Fruit fly (Drosophila melanogaster) whole organism, embryonic: ENCODE measurements around the gene CG7879.

Source experiments
- Ada2b ChIP-seq: fragments of 200-800 bp; sonication (Bioruptor generic); IDR thresholded peaks from 2 replicates; pipeline ENCODE4 v1.3.6; 2022; ENCODE audit warnings: missing biosample characterization, missing genetic modification characterization
- Antp ChIP-seq: fragments of 200-800 bp; sonication (Bioruptor generic); optimal IDR thresholded peaks from 3 replicates; lab custom pipeline; 2016; ENCODE audit warnings: missing biosample characterization, missing genetic modification characterization
- Atf3 ChIP-seq: fragments of 200-800 bp; sonication (Bioruptor generic); optimal IDR thresholded peaks from 3 replicates; lab custom pipeline; 2016; ENCODE audit warnings: missing biosample characterization, missing genetic modification characterization
- Awh ChIP-seq: fragments of 200-800 bp; sonication (Bioruptor generic); IDR thresholded peaks from 2 replicates; pipeline ENCODE4, ENCODE4 v1.3.6; 2022; ENCODE audit warnings: missing biosample characterization, missing genetic modification characterization
- B-H1 ChIP-seq: fragments of 200-800 bp; sonication (Bioruptor generic); IDR thresholded peaks from 3 replicates; pipeline ENCODE4 v1.3.6; 2022; ENCODE audit warnings: missing biosample characterization, missing genetic modification characterization
- BEAF-32 ChIP-seq: fragments of 200-800 bp; sonication (Bioruptor generic); optimal IDR thresholded peaks from 3 replicates; lab custom pipeline; 2017; ENCODE audit warnings: missing biosample characterization, missing genetic modification characterization, mild to moderate bottlenecking, moderate library complexity, missing genetic modification reagents
- Blimp-1 ChIP-seq: fragments of 200-800 bp; sonication (Bioruptor generic); optimal IDR thresholded peaks from 3 replicates; lab custom pipeline; 2018; ENCODE audit warnings: missing biosample characterization, missing genetic modification characterization, mild to moderate bottlenecking, moderate library complexity, missing genetic modification reagents
- CG10267 ChIP-seq: fragments of 200-800 bp; sonication (Bioruptor generic); optimal IDR thresholded peaks from 2 replicates; lab custom pipeline; 2018; ENCODE audit warnings: missing biosample characterization, mild to moderate bottlenecking, missing genetic modification characterization, moderate library complexity
- CG10565 ChIP-seq: fragments of 200-800 bp; sonication (Bioruptor generic); optimal IDR thresholded peaks from 3 replicates; lab custom pipeline; 2016; ENCODE audit warnings: missing biosample characterization, mild to moderate bottlenecking, missing genetic modification characterization
- CG10654 ChIP-seq: fragments of 200-800 bp; sonication (Bioruptor generic); optimal IDR thresholded peaks from 2 replicates; lab custom pipeline; 2016; ENCODE audit warnings: missing biosample characterization, missing genetic modification characterization
- CG11093 ChIP-seq: fragments of 200-800 bp; sonication (Bioruptor generic); IDR thresholded peaks from 3 replicates; pipeline ENCODE4 v1.3.6; 2022; ENCODE audit warnings: missing biosample characterization, missing genetic modification characterization
- CG11456 ChIP-seq: fragments of 200-800 bp; sonication (Bioruptor generic); IDR thresholded peaks from 3 replicates; pipeline ENCODE4 v1.3.6; 2022; ENCODE audit warnings: missing biosample characterization, missing genetic modification characterization
- CG11695 ChIP-seq: fragments of 200-800 bp; sonication (Bioruptor generic); IDR thresholded peaks from 3 replicates; pipeline ENCODE4 v1.3.6; 2022; ENCODE audit warnings: missing biosample characterization, missing genetic modification characterization
- CG12744 ChIP-seq: fragments of 200-800 bp; sonication (Bioruptor generic); optimal IDR thresholded peaks from 2 replicates; lab custom pipeline; 2016; ENCODE audit warnings: missing biosample characterization, missing genetic modification characterization
- CG14710 ChIP-seq: fragments of 200-800 bp; sonication (Bioruptor generic); optimal IDR thresholded peaks from 3 replicates; lab custom pipeline; 2019; ENCODE audit warnings: missing biosample characterization, mild to moderate bottlenecking, missing genetic modification characterization, moderate library complexity
- CG15269 ChIP-seq: fragments of 200-800 bp; sonication (Bioruptor generic); optimal IDR thresholded peaks from 2 replicates; lab custom pipeline; 2018; ENCODE audit warnings: missing biosample characterization, mild to moderate bottlenecking, missing genetic modification characterization, moderate library complexity
- CG15601 ChIP-seq: fragments of 200-800 bp; sonication (Bioruptor generic); optimal IDR thresholded peaks from 3 replicates; lab custom pipeline; 2019; ENCODE audit warnings: missing biosample characterization, mild to moderate bottlenecking, missing genetic modification characterization, moderate library complexity
- CG17359 ChIP-seq: fragments of 200-800 bp; sonication (Bioruptor generic); optimal IDR thresholded peaks from 3 replicates; lab custom pipeline; 2018; ENCODE audit warnings: missing biosample characterization, mild to moderate bottlenecking, missing genetic modification characterization, moderate library complexity
- CG1832 ChIP-seq: fragments of 200-800 bp; sonication (Bioruptor generic); optimal IDR thresholded peaks from 2 replicates; lab custom pipeline; 2017; ENCODE audit warnings: missing biosample characterization, mild to moderate bottlenecking, missing genetic modification characterization, inconsistent platforms
- CG18476 ChIP-seq: fragments of 200-800 bp; sonication (Bioruptor generic); optimal IDR thresholded peaks from 2 replicates; lab custom pipeline; 2016; ENCODE audit warnings: missing biosample characterization, mild to moderate bottlenecking, missing genetic modification characterization
- CG2199 ChIP-seq: fragments of 200-800 bp; sonication (Bioruptor generic); IDR thresholded peaks from 3 replicates; pipeline ENCODE4 v1.3.6; 2022; ENCODE audit warnings: missing biosample characterization, missing genetic modification characterization
- CG3407 ChIP-seq: fragments of 200-800 bp; sonication (Bioruptor generic); optimal IDR thresholded peaks from 2 replicates; lab custom pipeline; 2018; ENCODE audit warnings: missing biosample characterization, mild to moderate bottlenecking, missing genetic modification characterization
- CG4328 ChIP-seq: fragments of 200-800 bp; sonication (Bioruptor generic); optimal IDR thresholded peaks from 3 replicates; lab custom pipeline; 2017; ENCODE audit warnings: missing biosample characterization, missing genetic modification reagents, missing genetic modification characterization
- CG5245 ChIP-seq: fragments of 200-800 bp; sonication (Bioruptor generic); optimal IDR thresholded peaks from 3 replicates; lab custom pipeline; 2016; ENCODE audit warnings: missing biosample characterization, missing genetic modification characterization
- CG6689 ChIP-seq: fragments of 200-800 bp; sonication (Bioruptor generic); IDR thresholded peaks from 2 replicates; pipeline ENCODE4 v1.3.6; 2022; ENCODE audit warnings: missing biosample characterization, missing genetic modification characterization
- CG6765 ChIP-seq: fragments of 200-800 bp; sonication (Bioruptor generic); optimal IDR thresholded peaks from 3 replicates; lab custom pipeline; 2017; ENCODE audit warnings: missing biosample characterization, mild to moderate bottlenecking, missing genetic modification characterization
- CG7372 ChIP-seq: fragments of 200-800 bp; sonication (Bioruptor generic); IDR thresholded peaks from 2 replicates; pipeline ENCODE4 v1.3.6; 2022; ENCODE audit warnings: missing biosample characterization, missing genetic modification characterization
- Camta ChIP-seq: fragments of 200-800 bp; sonication (Bioruptor generic); optimal IDR thresholded peaks from 2 replicates; lab custom pipeline; 2016; ENCODE audit warnings: missing biosample characterization, missing genetic modification characterization
- D ChIP-seq, 2 experiments: fragments of 200-800 bp in 1 of 2; fragments of >200 bp in 1 of 2; sonication (Bioruptor generic) in 1 of 2; optimal IDR thresholded peaks; 2 replicates in 1 of 2; 3 replicates in 1 of 2; lab custom pipeline; 2017; ENCODE audit warnings: mild to moderate bottlenecking in 1 of 2, missing biosample characterization in 1 of 2, missing genetic modification characterization in 1 of 2, missing genetic modification reagents in 1 of 2
- Dbx ChIP-seq: fragments of 200-800 bp; sonication (Bioruptor generic); IDR thresholded peaks from 3 replicates; pipeline ENCODE4 v1.3.6; 2022; ENCODE audit warnings: missing biosample characterization, missing genetic modification characterization
- Fer3 ChIP-seq: fragments of 200-800 bp; sonication (Bioruptor generic); optimal IDR thresholded peaks from 2 replicates; lab custom pipeline; 2018; ENCODE audit warnings: missing biosample characterization, mild to moderate bottlenecking, missing genetic modification characterization, moderate library complexity
- HLH3B ChIP-seq: fragments of 200-800 bp; sonication (Bioruptor generic); IDR thresholded peaks from 2 replicates; pipeline ENCODE4 v1.3.6; 2022; ENCODE audit warnings: missing biosample characterization, missing genetic modification characterization
- Jarid2 ChIP-seq: fragments of 200-800 bp; sonication (Bioruptor generic); optimal IDR thresholded peaks from 3 replicates; lab custom pipeline; 2017; ENCODE audit warnings: mild to moderate bottlenecking, missing biosample characterization, missing genetic modification reagents, missing genetic modification characterization
- PHDP ChIP-seq: fragments of 200-800 bp; sonication (Bioruptor generic); optimal IDR thresholded peaks from 3 replicates; lab custom pipeline; 2018; ENCODE audit warnings: missing biosample characterization, mild to moderate bottlenecking, missing genetic modification characterization, moderate library complexity
- Xrp1 ChIP-seq: fragments of 200-800 bp; sonication (Bioruptor generic); IDR thresholded peaks from 2 replicates; pipeline ENCODE4 v1.3.6; 2022; ENCODE audit warnings: missing biosample characterization, missing genetic modification characterization
- abd-A ChIP-seq: fragments of 200-800 bp; sonication (Bioruptor generic); optimal IDR thresholded peaks from 3 replicates; lab custom pipeline; 2019; ENCODE audit warnings: missing biosample characterization, mild to moderate bottlenecking, missing genetic modification characterization, moderate library complexity
- ato ChIP-seq: fragments of 200-800 bp; sonication (Bioruptor generic); IDR thresholded peaks from 2 replicates; pipeline ENCODE4 v1.3.6; 2022; ENCODE audit warnings: missing biosample characterization, missing genetic modification characterization; ENCODE audit not compliant: partially characterized antibody
- cas ChIP-seq: fragments of 200-800 bp; sonication (Bioruptor generic); IDR thresholded peaks from 2 replicates; pipeline ENCODE4 v1.3.6; 2022; ENCODE audit warnings: missing biosample characterization, missing genetic modification characterization
- croc ChIP-seq: fragments of 200-800 bp; sonication (Bioruptor generic); conservative IDR thresholded peaks from 3 replicates; pipeline ENCODE4 v1.3.6; 2022; ENCODE audit warnings: missing biosample characterization, missing genetic modification characterization
- exex ChIP-seq: fragments of 200-800 bp; sonication (Bioruptor generic); optimal IDR thresholded peaks from 4 replicates; lab custom pipeline; 2018; ENCODE audit warnings: missing biosample characterization, mild to moderate bottlenecking, missing genetic modification characterization, moderate library complexity
- kay ChIP-seq: fragments of 200-800 bp; sonication (Bioruptor generic); optimal IDR thresholded peaks from 2 replicates; lab custom pipeline; 2016; ENCODE audit warnings: missing biosample characterization, missing genetic modification characterization
- pnt ChIP-seq: fragments of 200-800 bp; sonication (Bioruptor generic); optimal IDR thresholded peaks from 3 replicates; lab custom pipeline; 2016; ENCODE audit warnings: missing biosample characterization, missing genetic modification characterization
- sd ChIP-seq: fragments of 200-800 bp; sonication (Bioruptor generic); optimal IDR thresholded peaks from 3 replicates; lab custom pipeline; 2018; ENCODE audit warnings: missing biosample characterization, mild to moderate bottlenecking, missing genetic modification characterization, moderate library complexity
- sim ChIP-seq: fragments of 200-800 bp; sonication (Bioruptor generic); IDR thresholded peaks from 2 replicates; pipeline ENCODE4 v1.3.6; 2022; ENCODE audit warnings: missing biosample characterization, missing genetic modification characterization
- sisA ChIP-seq: fragments of 200-800 bp; sonication (Bioruptor generic); IDR thresholded peaks from 2 replicates; pipeline ENCODE4 v1.3.6; 2022; ENCODE audit warnings: missing biosample characterization, missing genetic modification characterization
- slbo ChIP-seq: fragments of 200-800 bp; sonication (Bioruptor generic); IDR thresholded peaks from 2 replicates; pipeline ENCODE4 v1.3.6; 2022; ENCODE audit warnings: missing biosample characterization, missing genetic modification characterization
- sob ChIP-seq: fragments of 200-800 bp; sonication (Bioruptor generic); IDR thresholded peaks from 2 replicates; pipeline ENCODE4 v1.3.6; 2022; ENCODE audit warnings: missing biosample characterization, missing genetic modification characterization
- toy ChIP-seq: fragments of 200-800 bp; sonication (Bioruptor generic); IDR thresholded peaks from 2 replicates; pipeline ENCODE4 v1.3.6; 2022; ENCODE audit warnings: missing biosample characterization, missing genetic modification characterization
- zf30C ChIP-seq: fragments of 200-800 bp; sonication (Bioruptor generic); optimal IDR thresholded peaks from 3 replicates; lab custom pipeline; 2018; ENCODE audit warnings: missing biosample characterization, mild to moderate bottlenecking, missing genetic modification characterization

CG7879 gene

dm6 chr3L:1578391-1578948 lies 10.1 kb upstream of the CG7879 start (continued):
- TF ChIP-seq Jarid2 (peak; percentile 57), Fer3 (tag; lab: Kevin White, UChicago) (peak; percentile 47), CG5245 (GFP tag; lab: Kevin White, UChicago) (peak; percentile 39), sob (GFP tag; lab: Robert Waterston, UW) (0 out of 2 replicates have a peak, but pooled peaks have one; percentile 52), BEAF-32 (no peak), CG10654 (peak; percentile 24), CG11093 (GFP tag; lab: Robert Waterston, UW) (no peak), kay (peak; percentile 25), CG2199 (GFP tag; lab: Robert Waterston, UW) (no peak), CG10267 (peak; percentile 7), B-H1 (GFP tag; lab: Robert Waterston, UW) (no peak), PHDP (peak; percentile 50), zf30C (GFP tag; lab: Kevin White, UChicago) (peak; percentile 71), pnt (GFP tag; lab: Kevin White, UChicago) (peak; percentile 27), croc (GFP tag; lab: Robert Waterston, UW) (no peak), D (optimal IDR thresholded peaks at IDR 0.05; lab: Kevin White, UChicago) (no peak), D (GFP tag; optimal IDR thresholded peaks at IDR 0.05; lab: Kevin White, UChicago) (peak; percentile 9), Atf3 (GFP tag; lab: Kevin White, UChicago) (peak; percentile 32), Ada2b (peak; percentile 33; the same call in 1 of the 2 replicates), cas (GFP tag; lab: Robert Waterston, UW) (no peak), abd-A (tag; lab: Kevin White, UChicago) (no peak), CG4328 (GFP tag; lab: Kevin White, UChicago) (peak; percentile 2), ato (GFP tag; lab: Robert Waterston, UW) (no peak), Dbx (GFP tag; lab: Robert Waterston, UW) (no peak), Awh (GFP tag; lab: Robert Waterston, UW) (peak; percentile 59), exex (tag; lab: Kevin White, UChicago) (peak; percentile 51), HLH3B (peak; percentile 47; the same call in 1 of the 2 replicates), CG6765 (peak; percentile 1), CG12744 (GFP tag; lab: Kevin White, UChicago) (peak; percentile 22), sisA (GFP tag; lab: Robert Waterston, UW) (peak; percentile 57; the same call in 1 of the 2 replicates), CG10565 (GFP tag; lab: Kevin White, UChicago) (no peak), CG1832 (GFP tag; lab: Kevin White, UChicago) (peak; percentile 54), Antp (peak; percentile 43), CG6689 (GFP tag; lab: Robert Waterston, UW) (peak; percentile 45; the same call in 1 of the 2 replicates), CG15269 (tag; lab: Kevin White, UChicago) (peak; percentile 50), slbo (GFP tag; lab: Robert Waterston, UW) (peak; percentile 27), Camta (GFP tag; lab: Kevin White, UChicago) (peak; percentile 33), sd (tag; lab: Kevin White, UChicago) (peak; percentile 9), CG3407 (GFP tag; lab: Kevin White, UChicago) (no peak), sim (GFP tag; lab: Robert Waterston, UW) (peak; percentile 5; the same call in 1 of the 2 replicates), CG14710 (tag; lab: Kevin White, UChicago) (peak; percentile 8), CG17359 (tag; lab: Kevin White, UChicago) (peak; percentile 58), CG7372 (no peak), Xrp1 (GFP tag; lab: Robert Waterston, UW) (peak; percentile 32; the same call in 1 of the 2 replicates), CG11456 (0 out of 3 replicates have a peak, but pooled peaks have one; percentile 41), Blimp-1 (GFP tag; lab: Kevin White, UChicago) (peak; percentile 44), CG15601 (tag; lab: Kevin White, UChicago) (peak; percentile 50), toy (0 out of 2 replicates have a peak, but pooled peaks have one; percentile 6), CG11695 (GFP tag; lab: Robert Waterston, UW) (0 out of 3 replicates have a peak, but pooled peaks have one; percentile 31), CG18476 (peak; percentile 50)
